Worm (Caenorhabditis elegans) whole organism, mixed stage, embryonic: ENCODE results near the gene col-78.

Experiments
- bed-3 ChIP-seq: fragments of 200-800 bp; sonication (Bioruptor generic); optimal IDR thresholded peaks from 3 replicates; lab custom pipeline; 2018; ENCODE audit warnings: mild to moderate bottlenecking, missing genetic modification characterization, moderate library complexity, missing compliant biosample characterization
- blmp-1 ChIP-seq: fragments of 150-350 bp; optimal IDR thresholded peaks from 2 replicates; lab custom pipeline; 2014; ENCODE audit warnings: missing biosample characterization, missing genetic modification characterization
- ceh-39 ChIP-seq: fragments of 150-350 bp; optimal IDR thresholded peaks from 2 replicates; lab custom pipeline; 2014; ENCODE audit warnings: missing biosample characterization, missing genetic modification characterization
- ceh-43 ChIP-seq: fragments of 200-800 bp; sonication (Bioruptor generic); optimal IDR thresholded peaks from 2 replicates; lab custom pipeline; 2018; ENCODE audit warnings: mild to moderate bottlenecking, missing genetic modification characterization, moderate library complexity, missing compliant biosample characterization
- ceh-83 ChIP-seq: fragments of 200-800 bp; sonication (Bioruptor generic); optimal IDR thresholded peaks from 2 replicates; lab custom pipeline; 2018; ENCODE audit warnings: mild to moderate bottlenecking, missing genetic modification characterization, missing compliant biosample characterization
- cnd-1 ChIP-seq: fragments of 200-800 bp; sonication (Bioruptor generic); optimal IDR thresholded peaks from 2 replicates; lab custom pipeline; 2018; ENCODE audit warnings: mild to moderate bottlenecking, missing genetic modification characterization, missing compliant biosample characterization
- elt-1 ChIP-seq: sonication (generic microtip); optimal IDR thresholded peaks from 2 replicates; lab custom pipeline; 2017; ENCODE audit warnings: missing genetic modification characterization, mild to moderate bottlenecking, missing compliant biosample characterization, antibody characterized with exemption, moderate library complexity, borderline replicate concordance; ENCODE audit not compliant: insufficient read depth
- elt-3 ChIP-seq: fragments of 150-350 bp; optimal IDR thresholded peaks from 2 replicates; lab custom pipeline; 2014; ENCODE audit warnings: missing biosample characterization, missing genetic modification characterization
- flh-1 ChIP-seq: fragments of 200-800 bp; sonication (Bioruptor generic); optimal IDR thresholded peaks from 2 replicates; lab custom pipeline; 2018; ENCODE audit warnings: mild to moderate bottlenecking, missing genetic modification characterization, moderate library complexity, missing compliant biosample characterization
- hlh-1 ChIP-seq: fragments of 150-350 bp; optimal IDR thresholded peaks from 2 replicates; lab custom pipeline; 2014; ENCODE audit warnings: missing biosample characterization, missing genetic modification reagents, missing genetic modification characterization
- lin-32 ChIP-seq: fragments of 200-800 bp; sonication (Bioruptor generic); optimal IDR thresholded peaks from 2 replicates; lab custom pipeline; 2018; ENCODE audit warnings: mild to moderate bottlenecking, missing genetic modification characterization, missing compliant biosample characterization
- lsy-2 ChIP-seq: fragments of 150-350 bp; optimal IDR thresholded peaks from 2 replicates; lab custom pipeline; 2014; ENCODE audit warnings: missing biosample characterization, missing genetic modification characterization
- mab-5 ChIP-seq: fragments of 150-350 bp; optimal IDR thresholded peaks from 2 replicates; lab custom pipeline; 2014; ENCODE audit warnings: missing biosample characterization, missing genetic modification characterization
- mep-1 ChIP-seq: fragments of 150-350 bp; optimal IDR thresholded peaks from 2 replicates; lab custom pipeline; 2017; ENCODE audit warnings: missing biosample characterization, missing genetic modification reagents, missing genetic modification characterization, inconsistent platforms
- nhr-12 ChIP-seq: fragments of 150-350 bp; optimal IDR thresholded peaks from 2 replicates; lab custom pipeline; 2014; ENCODE audit warnings: missing biosample characterization, missing genetic modification characterization
- nhr-2 ChIP-seq: fragments of 150-350 bp; optimal IDR thresholded peaks from 2 replicates; lab custom pipeline; 2014; ENCODE audit warnings: missing biosample characterization, missing genetic modification characterization
- nhr-237 ChIP-seq: fragments of 150-350 bp; optimal IDR thresholded peaks from 2 replicates; lab custom pipeline; 2014; ENCODE audit warnings: missing biosample characterization, missing genetic modification characterization
- nhr-28 ChIP-seq: fragments of 150-350 bp; optimal IDR thresholded peaks from 2 replicates; lab custom pipeline; 2014; ENCODE audit warnings: missing biosample characterization, missing genetic modification characterization
- nhr-76 ChIP-seq: sonication (generic microtip); optimal IDR thresholded peaks from 2 replicates; lab custom pipeline; 2017; ENCODE audit warnings: missing biosample characterization, missing genetic modification characterization
- pha-4 ChIP-seq: fragments of 150-350 bp; optimal IDR thresholded peaks from 2 replicates; lab custom pipeline; 2018; ENCODE audit warnings: missing biosample characterization, missing genetic modification reagents, missing genetic modification characterization
- sem-2 ChIP-seq: fragments of 200-800 bp; sonication (Bioruptor generic); optimal IDR thresholded peaks from 2 replicates; lab custom pipeline; 2018; ENCODE audit warnings: mild to moderate bottlenecking, missing genetic modification characterization, missing compliant biosample characterization
- snpc-4 ChIP-seq: fragments of 150-350 bp; optimal IDR thresholded peaks from 2 replicates; lab custom pipeline; 2014; ENCODE audit warnings: missing biosample characterization, missing genetic modification characterization
- sptf-1 ChIP-seq: sonication (generic microtip); optimal IDR thresholded peaks from 2 replicates; lab custom pipeline; 2017; ENCODE audit warnings: mild to moderate bottlenecking, missing genetic modification characterization, moderate library complexity, missing compliant biosample characterization
- tbx-8 ChIP-seq: fragments of 200-800 bp; sonication (Bioruptor generic); optimal IDR thresholded peaks from 2 replicates; lab custom pipeline; 2018; ENCODE audit warnings: mild to moderate bottlenecking, missing genetic modification characterization, moderate library complexity, missing compliant biosample characterization
- unc-39 ChIP-seq: fragments of 150-350 bp; optimal IDR thresholded peaks from 2 replicates; lab custom pipeline; 2014; ENCODE audit warnings: missing biosample characterization, missing genetic modification characterization
- unc-62 ChIP-seq: fragments of 150-350 bp; optimal IDR thresholded peaks from 2 replicates; lab custom pipeline; 2014; ENCODE audit warnings: missing biosample characterization, missing genetic modification reagents, missing genetic modification characterization
- zip-8 ChIP-seq: fragments of 150-350 bp; optimal IDR thresholded peaks from 2 replicates; lab custom pipeline; 2014; ENCODE audit warnings: missing biosample characterization, missing genetic modification characterization

col-78 gene

DNA sequence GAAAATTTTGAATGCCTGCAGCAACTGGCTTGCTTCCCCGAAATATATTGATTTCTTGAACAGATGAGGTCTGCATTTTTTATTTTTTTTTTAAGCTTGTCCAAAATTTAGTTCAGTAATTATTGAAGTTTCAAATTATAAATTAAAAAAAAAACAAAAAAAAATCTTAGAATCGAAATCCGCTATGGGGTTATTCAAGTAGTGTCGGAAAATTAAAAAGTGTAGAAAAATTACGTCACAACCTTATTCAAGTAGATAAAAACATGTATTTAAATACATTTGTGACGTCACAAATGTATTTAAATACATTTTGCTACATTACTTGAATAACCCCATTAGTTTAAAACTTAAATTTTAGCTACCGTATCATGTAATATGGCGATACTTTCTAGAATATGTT is 26.8 kb upstream of the col-78 start:
- TF ChIP-seq zip-8 = peak; percentile 95

DNA sequence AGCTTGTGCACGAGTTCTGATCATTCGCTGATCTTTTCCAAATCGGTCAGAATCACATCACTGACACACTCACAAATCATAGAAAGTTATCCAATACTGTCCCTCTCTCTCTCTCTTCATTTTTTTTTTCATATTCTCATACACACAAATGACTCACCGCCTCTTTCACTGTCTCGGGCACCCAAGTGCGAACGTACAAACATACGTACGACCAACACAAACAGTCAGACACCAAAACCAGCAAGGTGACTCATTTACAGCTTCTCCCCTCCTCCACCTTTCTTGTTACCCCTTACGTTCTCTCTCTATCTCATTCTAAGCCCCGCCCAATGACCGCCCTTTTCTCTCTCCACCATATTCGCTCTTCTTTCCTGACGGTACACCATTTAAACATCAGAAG is 25.4 kb upstream of the col-78 start:
- TF ChIP-seq sptf-1 (tag; lab: Kevin White, UChicago) (no peak), mep-1 (tag; lab: Kevin White, UChicago) (no peak), lsy-2 (tag; lab: Kevin White, UChicago) (no peak), cnd-1 (tag; lab: Kevin White, UChicago) (no peak), ceh-43 (GFP tag; lab: Kevin White, UChicago) (no peak), nhr-76 (tag; lab: Kevin White, UChicago) (no peak), sem-2 (GFP tag; lab: Kevin White, UChicago) (no peak), mab-5 (tag; lab: Kevin White, UChicago) (no peak), nhr-237 (tag; lab: Kevin White, UChicago) (no peak)
- TF ChIP-seq, all 35 proteins: peak for 0

DNA sequence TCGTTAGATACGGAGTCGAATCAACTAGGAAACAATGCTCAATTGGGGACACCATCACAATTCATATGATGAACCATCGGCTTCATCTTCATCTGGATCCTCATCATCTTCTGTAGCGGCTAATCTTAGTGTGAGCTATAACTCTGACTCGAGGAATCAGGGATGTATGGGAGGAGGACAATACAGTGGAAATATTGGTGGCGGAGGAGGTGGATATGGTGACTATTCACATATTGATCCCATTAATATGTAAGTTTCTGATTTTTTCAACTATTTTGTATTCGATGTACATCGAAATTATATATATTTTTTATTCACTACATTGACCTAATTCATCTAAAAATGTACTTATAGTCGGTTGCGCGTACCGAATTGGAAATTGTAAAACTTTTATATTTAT is 25.0 kb upstream of the col-78 start:
- no peak for TF ChIP-seq cnd-1 (tag; lab: Kevin White, UChicago)
- TF ChIP-seq mep-1 (tag; lab: Kevin White, UChicago) = no peak
- no peak for TF ChIP-seq nhr-237 (tag; lab: Kevin White, UChicago)
- no peak for TF ChIP-seq nhr-2 (tag; lab: Kevin White, UChicago)
- no peak for TF ChIP-seq ceh-43 (GFP tag; lab: Kevin White, UChicago)
- TF ChIP-seq sem-2 (GFP tag; lab: Kevin White, UChicago) = no peak
- TF ChIP-seq nhr-28 = no peak
- TF ChIP-seq elt-3 (tag; lab: Kevin White, UChicago) = no peak
- no peak for TF ChIP-seq tbx-8 (GFP tag; lab: Kevin White, UChicago)
- TF ChIP-seq pha-4 (tag; lab: Kevin White, UChicago) = no peak
- no peak for TF ChIP-seq snpc-4 (tag; lab: Kevin White, UChicago)
- TF ChIP-seq unc-39 (tag; lab: Kevin White, UChicago) = no peak
- TF ChIP-seq ceh-39 (tag; lab: Kevin White, UChicago) = no peak
- no peak for TF ChIP-seq sptf-1 (tag; lab: Kevin White, UChicago)
- TF ChIP-seq unc-62 (GFP tag; lab: Kevin White, UChicago) = no peak
- TF ChIP-seq ceh-83 (GFP tag; lab: Kevin White, UChicago) = no peak
- TF ChIP-seq nhr-12 (tag; lab: Kevin White, UChicago) = no peak
- TF ChIP-seq flh-1 (GFP tag; lab: Kevin White, UChicago) = no peak
- no peak for TF ChIP-seq bed-3 (GFP tag; lab: Kevin White, UChicago)
- no peak for TF ChIP-seq nhr-76 (tag; lab: Kevin White, UChicago)

DNA sequence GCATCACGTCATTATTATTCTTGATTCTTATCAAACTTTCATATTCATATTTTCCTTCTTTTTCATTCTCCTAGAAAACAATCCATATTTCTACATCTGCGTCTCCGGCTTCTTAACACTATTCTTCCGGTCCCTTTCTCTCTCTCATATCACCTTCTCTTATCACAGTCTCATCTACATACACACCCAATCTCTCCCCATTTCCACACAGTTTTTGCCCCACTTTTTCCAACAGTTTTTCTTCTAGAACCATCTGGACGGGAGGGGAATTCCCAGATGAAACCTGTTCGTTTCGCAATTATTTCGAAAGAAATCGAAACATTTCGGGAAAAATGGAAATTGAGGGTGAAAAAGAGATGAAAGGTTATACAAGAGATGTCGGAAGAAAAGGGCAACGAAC is 24.2 kb upstream of the col-78 start:
- TF ChIP-seq elt-1 (peak; percentile 10), elt-3 (tag; lab: Kevin White, UChicago) (peak; percentile 91), flh-1 (GFP tag; lab: Kevin White, UChicago) (no peak), nhr-237 (tag; lab: Kevin White, UChicago) (peak; percentile 58)

DNA sequence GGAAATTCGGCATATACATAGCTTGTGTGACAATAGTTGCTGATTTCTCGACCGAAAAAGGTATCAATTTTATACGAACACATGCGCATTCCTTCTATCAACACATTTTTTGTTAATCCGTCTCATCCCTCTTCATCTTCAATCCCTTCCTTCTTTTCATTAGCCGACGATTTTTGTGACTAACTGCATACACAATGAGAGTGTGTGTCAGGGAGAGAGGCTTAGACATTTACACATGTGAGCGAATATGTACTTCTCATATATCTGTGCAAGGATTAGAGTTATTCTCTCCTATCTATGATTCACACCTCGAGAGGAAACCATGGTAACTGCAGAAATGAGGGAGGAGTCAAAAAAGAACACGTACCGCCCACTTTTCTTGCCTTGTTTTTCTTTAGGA is 22.0 kb upstream of the col-78 start:
- TF ChIP-seq ceh-39 (tag; lab: Kevin White, UChicago) = no peak

DNA sequence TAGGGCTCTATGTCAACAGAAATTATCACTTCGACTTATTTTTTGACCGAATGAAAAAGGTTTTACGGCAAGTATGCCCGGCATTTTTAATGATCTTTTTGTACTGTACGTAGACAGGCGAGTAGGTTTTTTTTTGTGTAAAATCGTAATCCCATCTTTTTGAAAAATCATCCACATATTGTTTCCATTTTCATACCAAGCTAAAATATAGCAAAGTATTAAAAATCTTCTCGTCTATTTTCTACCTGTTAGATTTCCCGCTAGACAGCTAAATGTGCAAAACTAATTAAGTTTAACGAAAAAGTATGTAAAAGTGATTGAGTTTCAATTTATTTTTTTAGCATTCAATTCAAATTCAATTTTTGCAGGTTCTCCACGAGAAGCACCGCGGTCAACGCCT is 21.0 kb upstream of the col-78 start, which contains the start of gene C16D2.1:
Gene C16D2.1 (plus strand): TSS at position 301 of the 400 bp plus-strand sequence.
- TF ChIP-seq mep-1 (tag; lab: Kevin White, UChicago) = no peak
- no peak for TF ChIP-seq lin-32
- TF ChIP-seq nhr-2 (tag; lab: Kevin White, UChicago) = no peak
- TF ChIP-seq sptf-1 (tag; lab: Kevin White, UChicago) = no peak
- no peak for TF ChIP-seq cnd-1 (tag; lab: Kevin White, UChicago)
- TF ChIP-seq elt-1 = no peak
- TF ChIP-seq zip-8 = no peak
- no peak for TF ChIP-seq hlh-1 (tag; lab: Kevin White, UChicago)

DNA sequence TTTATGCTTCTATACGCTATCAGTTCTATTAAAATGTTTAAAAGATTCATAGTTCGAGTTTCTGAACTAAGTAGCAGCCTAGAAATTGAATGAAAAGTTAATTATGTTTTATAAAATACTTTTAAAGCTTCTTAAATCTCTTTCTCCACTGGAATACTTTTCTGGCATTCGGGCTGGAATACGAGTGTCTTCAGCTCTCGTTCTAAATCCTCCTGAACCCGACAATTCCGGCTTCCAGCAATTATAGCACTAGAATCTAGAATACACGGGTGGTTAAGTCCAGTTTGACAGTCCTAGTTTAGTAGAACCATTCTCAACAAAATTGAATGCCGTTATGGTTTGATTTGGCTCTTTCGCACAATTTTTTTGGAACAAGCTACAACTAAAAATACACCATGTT is 20.0 kb upstream of the col-78 start:
- TF ChIP-seq blmp-1 (tag; lab: Kevin White, UChicago) (no peak), nhr-237 (tag; lab: Kevin White, UChicago) (no peak), hlh-1 (tag; lab: Kevin White, UChicago) (no peak)
- TF ChIP-seq, all 35 proteins: peak for 0
